Worm (Caenorhabditis elegans) whole organism, L1 larva: ENCODE results near the gene uba-1.

Experiments used
- blmp-1 ChIP-seq: fragments of 150-350 bp; optimal IDR thresholded peaks from 2 replicates; lab custom pipeline; 2014; ENCODE audit warnings: missing biosample characterization, missing genetic modification characterization
- ceh-82 ChIP-seq, 3 experiments: fragments of 150-350 bp in 1 of 3; sonication (generic microtip) in 2 of 3; optimal IDR thresholded peaks; 2 replicates each; lab custom pipeline; 2014 to 2017; ENCODE audit warnings: missing biosample characterization in 3 of 3, missing genetic modification characterization in 3 of 3
- egl-27 ChIP-seq, 2 experiments: fragments of 150-350 bp in 1 of 2; sonication (generic microtip); optimal IDR thresholded peaks; 3 replicates each; lab custom pipeline; 2017 to 2018; ENCODE audit warnings: missing biosample characterization in 2 of 2, missing genetic modification characterization in 2 of 2, missing genetic modification reagents in 2 of 2
- elt-3 ChIP-seq, 6 experiments: fragments of 150-350 bp in 1 of 6; sonication (generic microtip); optimal IDR thresholded peaks; 2 replicates each; lab custom pipeline; 2017 to 2018; ENCODE audit warnings: missing biosample characterization in 6 of 6, missing genetic modification characterization in 6 of 6, inconsistent platforms in 1 of 6
- mep-1 ChIP-seq: fragments of 150-350 bp; optimal IDR thresholded peaks from 2 replicates; lab custom pipeline; 2014; ENCODE audit warnings: missing biosample characterization, missing genetic modification characterization
- nhr-77 ChIP-seq: fragments of 150-350 bp; optimal IDR thresholded peaks from 2 replicates; lab custom pipeline; 2014; ENCODE audit warnings: missing biosample characterization, missing genetic modification characterization
- nhr-84 ChIP-seq: sonication (generic microtip); optimal IDR thresholded peaks from 2 replicates; lab custom pipeline; 2017; ENCODE audit warnings: missing biosample characterization, missing genetic modification characterization

DNA sequence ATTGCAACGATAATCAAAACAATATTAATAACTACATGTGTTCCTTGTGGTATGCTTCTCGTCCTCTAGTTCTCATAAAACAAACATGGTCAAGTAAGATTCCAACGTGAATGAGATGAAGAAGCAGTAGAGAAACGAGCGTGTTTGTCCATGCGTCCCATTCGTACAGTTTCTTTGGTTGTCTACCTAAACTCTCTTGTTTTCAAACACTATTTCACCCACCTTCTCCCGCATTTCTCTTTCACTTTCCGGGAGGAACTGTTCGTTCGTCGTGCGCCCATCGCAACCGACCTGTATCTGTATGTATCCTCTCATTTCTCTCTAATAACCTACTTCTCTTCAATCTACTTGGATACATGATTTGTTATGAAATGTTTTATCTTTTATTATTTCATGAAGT, 13.0 kb upstream of the uba-1 start:
- TF ChIP-seq nhr-77 (tag; lab: Kevin White, UChicago) (no peak), ceh-82 (tag; optimal IDR thresholded peaks at IDR 0.05; lab: Kevin White, UChicago) (no peak), mep-1 (tag; lab: Kevin White, UChicago) (no peak), blmp-1 (peak; percentile 99), egl-27 (tag; optimal IDR thresholded peaks at IDR 0.05; lab: Kevin White, UChicago) (no peak), elt-3 (tag; optimal IDR thresholded peaks at IDR 0.05; lab: Kevin White, UChicago) (peak in 2 of 6 experiments; percentile 32 to 67), nhr-84 (no peak)
